Worm (Caenorhabditis elegans) whole organism, L4 larva: Measurements from ENCODE around the gene Y47D3A.20.

Experiments
- Y105C5A.15 ChIP-seq: fragments of 200-800 bp; sonication (Bioruptor generic); IDR thresholded peaks from 2 replicates; pipeline ENCODE4 v1.3.6; 2022; ENCODE audit warnings: missing genetic modification characterization, missing compliant biosample characterization
- dmd-8 ChIP-seq: fragments of 200-800 bp; sonication (Bioruptor generic); IDR thresholded peaks from 2 replicates; pipeline ENCODE4 v1.3.6; 2022; ENCODE audit warnings: missing genetic modification characterization, missing compliant biosample characterization
- dpl-1 ChIP-seq: fragments of 150-350 bp; optimal IDR thresholded peaks from 2 replicates; lab custom pipeline; 2014; ENCODE audit warnings: missing biosample characterization, missing genetic modification reagents, missing genetic modification characterization
- hlh-30 ChIP-seq: sonication (generic microtip); optimal IDR thresholded peaks from 2 replicates; lab custom pipeline; 2017; ENCODE audit warnings: antibody characterized with exemption, mild to moderate bottlenecking, missing genetic modification characterization, missing compliant biosample characterization; ENCODE audit not compliant: insufficient read depth
- lin-29 ChIP-seq: fragments of 200-800 bp; sonication (Bioruptor generic); IDR thresholded peaks from 2 replicates; pipeline ENCODE4 v1.3.6; 2022; ENCODE audit warnings: missing genetic modification reagents, missing genetic modification characterization, missing compliant biosample characterization
- mdt-29 ChIP-seq: fragments of 200-800 bp; sonication (Bioruptor generic); IDR thresholded peaks from 2 replicates; pipeline ENCODE4 v1.3.6; 2022; ENCODE audit warnings: missing genetic modification reagents, missing genetic modification characterization, missing compliant biosample characterization
- mep-1 ChIP-seq: fragments of 150-350 bp; sonication (generic microtip); optimal IDR thresholded peaks from 3 replicates; lab custom pipeline; 2014; ENCODE audit warnings: missing biosample characterization, missing genetic modification characterization
- nhr-11 ChIP-seq: fragments of 150-350 bp; optimal IDR thresholded peaks from 2 replicates; lab custom pipeline; 2014; ENCODE audit warnings: missing biosample characterization, missing genetic modification characterization
- nhr-25 ChIP-seq: sonication (generic microtip); optimal IDR thresholded peaks from 2 replicates; lab custom pipeline; 2017; ENCODE audit warnings: missing genetic modification characterization, mild to moderate bottlenecking, missing compliant biosample characterization, antibody characterized with exemption, moderate library complexity, borderline replicate concordance; ENCODE audit not compliant: insufficient read depth
- nhr-76 ChIP-seq: fragments of 150-350 bp; optimal IDR thresholded peaks from 2 replicates; lab custom pipeline; 2014; ENCODE audit warnings: missing biosample characterization, missing genetic modification characterization
- nhr-77 ChIP-seq: fragments of 150-350 bp; optimal IDR thresholded peaks from 2 replicates; lab custom pipeline; 2014; ENCODE audit warnings: missing biosample characterization, missing genetic modification characterization

ce11 chrIII:11288295-11288694 lies 13.4 kb downstream of the Y47D3A.20 start:
- TF ChIP-seq lin-29 (GFP tag; lab: Robert Waterston, UW) (no peak), nhr-77 (tag; lab: Kevin White, UChicago) (no peak), nhr-76 (tag; lab: Kevin White, UChicago) (no peak), nhr-25 (tag; lab: Kevin White, UChicago) (no peak), mdt-29 (no peak), Y105C5A.15 (GFP tag; lab: Robert Waterston, UW) (no peak), dmd-8 (no peak), dpl-1 (no peak), mep-1 (tag; lab: Kevin White, UChicago) (no peak), nhr-11 (tag; lab: Kevin White, UChicago) (no peak), hlh-30 (tag; lab: Kevin White, UChicago) (no peak)
